Worm (Caenorhabditis elegans): Measurements from ENCODE around the gene gpcp-1.

The gpcp-1 gene

DNA sequence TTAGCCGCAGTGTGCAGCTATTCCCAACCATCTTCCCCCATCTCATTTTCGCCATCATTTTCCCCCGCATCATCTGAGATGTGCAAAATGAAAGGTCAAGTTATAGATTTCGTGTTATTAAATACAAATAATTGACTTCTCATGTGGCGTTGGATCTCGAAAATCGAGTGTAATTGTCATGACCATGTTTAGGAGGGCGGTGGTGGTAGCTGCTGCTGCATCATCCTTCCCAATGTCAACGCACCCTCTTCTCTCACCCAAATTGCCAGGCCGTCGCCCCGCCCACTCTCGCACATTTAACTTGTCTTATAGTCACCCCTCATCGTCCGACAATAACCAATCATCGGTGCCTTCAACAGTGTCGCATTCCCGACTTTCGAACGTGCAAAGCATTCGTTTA lies 47.2 kb downstream of the gpcp-1 start, which contains the start of gene ceh-30:
ceh-30 (plus strand) TSS at position 301 of the 400 bp plus-strand sequence.
- TF ChIP-seq sox-4 (tag; optimal IDR thresholded peaks at IDR 0.05), result no peak

DNA sequence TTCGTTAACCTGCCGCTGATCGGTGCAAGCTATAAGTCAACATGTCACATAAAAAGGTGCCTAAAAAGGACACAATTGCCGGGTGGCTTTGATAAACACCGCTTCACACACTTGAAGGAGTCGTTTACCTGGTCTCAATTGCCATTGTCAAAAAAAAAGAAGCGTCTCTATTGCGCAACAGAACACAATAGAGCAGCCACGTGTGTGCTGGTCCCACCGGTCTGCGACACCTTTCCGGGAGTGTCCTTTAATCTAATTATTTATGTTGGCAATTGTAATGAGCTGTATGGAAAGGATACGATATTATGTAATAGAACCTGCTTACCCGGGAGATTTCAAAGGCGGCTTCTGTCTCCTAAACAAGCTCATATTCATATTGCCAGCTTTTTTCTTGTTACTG lies 48.7 kb downstream of the gpcp-1 start:
- no peak for TF ChIP-seq Y22D7AL.16 (tag; optimal IDR thresholded peaks at IDR 0.05)
- no peak for TF ChIP-seq unc-86 (tag; optimal IDR thresholded peaks at IDR 0.05)
- no peak for TF ChIP-seq ceh-14 (tag; optimal IDR thresholded peaks at IDR 0.05)
- no peak for TF ChIP-seq unc-3 (GFP tag; conservative IDR thresholded peaks at IDR 0.05)
- TF ChIP-seq unc-3 (tag; optimal IDR thresholded peaks at IDR 0.05), result no peak
- TF ChIP-seq hlh-30 (tag; optimal IDR thresholded peaks at IDR 0.05; ENCODE audit: insufficient read depth), result no peak
- TF ChIP-seq hlh-8 (tag; optimal IDR thresholded peaks at IDR 0.05), result no peak
- TF ChIP-seq dmd-4 (tag; optimal IDR thresholded peaks at IDR 0.05; ENCODE audit: borderline replicate concordance), result no peak
- TF ChIP-seq elt-4 (tag; optimal IDR thresholded peaks at IDR 0.05), result no peak
- TF ChIP-seq ceh-24 (tag; optimal IDR thresholded peaks at IDR 0.05), result no peak
- TF ChIP-seq rnt-1 (tag; optimal IDR thresholded peaks at IDR 0.05), result no peak
- no peak for TF ChIP-seq pax-1 (tag; optimal IDR thresholded peaks at IDR 0.05)

DNA sequence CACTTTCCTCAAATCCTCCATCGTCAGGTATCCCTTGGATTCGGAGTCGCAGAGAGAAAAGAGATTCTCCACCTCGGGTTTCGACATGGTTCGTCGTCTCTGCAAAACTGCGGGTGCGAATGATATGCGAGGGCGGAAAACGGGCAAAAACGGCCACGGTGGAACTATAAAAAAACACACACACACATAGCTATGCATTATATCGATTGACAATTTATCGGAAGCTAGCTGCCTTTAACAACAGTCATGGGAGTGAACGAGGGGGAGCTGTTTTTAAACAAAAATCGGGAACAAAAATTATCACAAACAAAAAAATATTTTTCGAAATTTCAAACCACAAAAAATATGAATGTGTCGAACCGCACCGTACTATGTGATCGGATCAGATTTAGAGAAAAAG lies 51.1 kb downstream of the gpcp-1 start, which contains the start of gene rsef-1:
rsef-1 (minus strand) TSS at position 101 of the 400 bp plus-strand sequence.
- no peak for TF ChIP-seq rnt-1 (tag; optimal IDR thresholded peaks at IDR 0.05)
- TF ChIP-seq Y22D7AL.16 (tag; optimal IDR thresholded peaks at IDR 0.05), result no peak
- TF ChIP-seq dve-1 (tag; optimal IDR thresholded peaks at IDR 0.05), result no peak
- no peak for TF ChIP-seq pha-2 (tag; optimal IDR thresholded peaks at IDR 0.05)
- TF ChIP-seq unc-55 (GFP tag; optimal IDR thresholded peaks at IDR 0.05), result no peak
- no peak for TF ChIP-seq F13H6.1 (tag; optimal IDR thresholded peaks at IDR 0.05)
- TF ChIP-seq T23F11.4 (GFP tag; optimal IDR thresholded peaks at IDR 0.05), result no peak
- TF ChIP-seq ceh-9 (tag; optimal IDR thresholded peaks at IDR 0.05), result no peak
- TF ChIP-seq K09A11.1 (tag; optimal IDR thresholded peaks at IDR 0.05; ENCODE audit: insufficient read depth), result no peak
- TF ChIP-seq odd-2 (tag; optimal IDR thresholded peaks at IDR 0.05), result no peak
- no peak for TF ChIP-seq madf-2 (tag; optimal IDR thresholded peaks at IDR 0.05)
- no peak for TF ChIP-seq K02D7.2 (tag; optimal IDR thresholded peaks at IDR 0.05)
- TF ChIP-seq ceh-31 (tag; optimal IDR thresholded peaks at IDR 0.05), result no peak
- no peak for TF ChIP-seq ceh-2 (tag; optimal IDR thresholded peaks at IDR 0.05)
- TF ChIP-seq sox-4 (tag; optimal IDR thresholded peaks at IDR 0.05), result no peak

- TF ChIP-seq sox-2 (GFP tag; IDR thresholded peaks at IDR 0.05) (no peak), pqm-1 (tag; optimal IDR thresholded peaks at IDR 0.05) (no peak), C08G9.2 (tag; optimal IDR thresholded peaks at IDR 0.05) (no peak)
Observed at ce11 chrX:3057656-3058055, 52.8 kb downstream of the gpcp-1 start.
